Fruit fly (Drosophila melanogaster): Measurements from ENCODE around the gene CG12655.
"Not testable (repeated sequence)": the region's sequence is repeated elsewhere in the genome, so short reads cannot be mapped to it uniquely, and the experiment has no call there.

The CG12655 gene

dm6 chrX:19938894-19939293, 20.3 kb downstream of the CG12655 start, which contains the start of gene CG45491:
Gene CG45491 (minus strand): TSS chrX:19938994.
- not testable (repeated sequence) for TF ChIP-seq EcR (GFP tag; optimal IDR thresholded peaks at IDR 0.05); CG10348 (GFP tag; IDR thresholded peaks at IDR 0.05); Ets98B (GFP tag; IDR thresholded peaks at IDR 0.05)

dm6 chrX:19934194-19934593, 25.0 kb downstream of the CG12655 start, which contains the start of gene CG45490:
Gene CG45490 (minus strand): TSS chrX:19934294.
- not testable (repeated sequence) for TF ChIP-seq CG12605 (GFP tag; IDR thresholded peaks at IDR 0.05); CG4496 (GFP tag; IDR thresholded peaks at IDR 0.05); Snoo (tag; optimal IDR thresholded peaks at IDR 0.05)

- TF ChIP-seq CG4496, CG10348, CG32121 (GFP tag; IDR thresholded peaks at IDR 0.05): not testable (repeated sequence)
Measured at dm6 chrX:19929078-19929477, 30.1 kb downstream of the CG12655 start, which contains the start of gene CG45489. Gene CG45489 (minus strand): TSS chrX:19929178.

DNA sequence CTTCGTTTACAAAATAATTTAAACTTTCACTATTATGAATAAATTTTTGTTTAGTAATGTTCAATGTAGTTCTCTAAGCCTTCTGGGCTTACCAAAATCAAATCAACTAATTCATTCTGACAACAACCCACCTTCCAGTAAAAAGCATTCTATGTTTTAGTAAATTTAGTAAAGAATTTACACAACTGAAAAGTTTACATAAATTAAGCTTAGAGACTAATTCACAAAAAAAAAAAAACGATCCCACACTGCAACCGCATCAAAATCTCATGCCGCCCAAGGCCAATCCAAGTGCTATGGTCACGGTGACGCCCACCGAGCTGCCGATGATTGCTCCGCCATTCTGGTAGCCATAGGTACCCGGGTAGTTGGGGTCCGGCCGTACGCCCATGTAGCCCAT, 38.9 kb downstream of the CG12655 start, which contains the start of gene CG45488:
Gene CG45488, minus strand, starts transcription at position 101 of the 400 bp plus-strand sequence.
- TF ChIP-seq CG34367 (tag; optimal IDR thresholded peaks at IDR 0.05); gl (tag; optimal IDR thresholded peaks at IDR 0.05); CG14655 (GFP tag; optimal IDR thresholded peaks at IDR 0.05): not testable (repeated sequence)

DNA sequence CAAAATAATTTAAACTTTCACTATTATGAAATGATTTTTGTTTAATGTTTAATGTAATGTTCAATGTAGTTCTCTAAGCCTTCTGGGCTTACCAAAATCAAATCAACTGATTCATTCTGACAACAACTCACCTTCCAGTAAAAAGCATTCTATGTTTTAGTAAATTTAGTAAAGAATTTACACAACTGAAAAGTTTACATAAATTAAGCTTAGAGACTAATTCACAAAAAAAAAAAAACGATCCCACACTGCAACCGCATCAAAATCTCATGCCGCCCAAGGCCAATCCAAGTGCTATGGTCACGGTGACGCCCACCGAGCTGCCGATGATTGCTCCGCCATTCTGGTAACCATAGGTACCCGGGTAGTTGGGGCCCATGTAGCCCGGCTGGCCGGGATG, 44.0 kb downstream of the CG12655 start, which contains the start of gene CG45487:
Gene CG45487, minus strand, starts transcription at position 101 of the 400 bp plus-strand sequence.
- not testable (repeated sequence) for TF ChIP-seq gl, CG17806, CG15710 (tag; optimal IDR thresholded peaks at IDR 0.05)

DNA sequence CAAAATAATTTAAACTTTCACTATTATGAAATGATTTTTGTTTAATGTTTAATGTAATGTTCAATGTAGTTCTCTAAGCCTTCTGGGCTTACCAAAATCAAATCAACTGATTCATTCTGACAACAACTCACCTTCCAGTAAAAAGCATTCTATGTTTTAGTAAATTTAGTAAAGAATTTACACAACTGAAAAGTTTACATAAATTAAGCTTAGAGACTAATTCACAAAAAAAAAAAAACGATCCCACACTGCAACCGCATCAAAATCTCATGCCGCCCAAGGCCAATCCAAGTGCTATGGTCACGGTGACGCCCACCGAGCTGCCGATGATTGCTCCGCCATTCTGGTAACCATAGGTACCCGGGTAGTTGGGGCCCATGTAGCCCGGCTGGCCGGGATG, 49.2 kb downstream of the CG12655 start, which contains the start of gene CG45486:
Gene CG45486, minus strand, starts transcription at position 101 of the 400 bp plus-strand sequence.
- not testable (repeated sequence) for TF ChIP-seq fd96Ca, CG12605, Ets98B (GFP tag; IDR thresholded peaks at IDR 0.05)

All from whole organism, pupa.